Worm (Caenorhabditis elegans) whole organism, L1 larva: ENCODE data around the gene glb-9.

Experiments used
- ama-1 ChIP-seq: fragments of 150-350 bp; optimal IDR thresholded peaks from 2 replicates; lab custom pipeline; 2014
- nhr-237 ChIP-seq: fragments of 150-350 bp; optimal IDR thresholded peaks from 2 replicates; lab custom pipeline; 2014; ENCODE audit warnings: missing biosample characterization, missing genetic modification characterization
- unc-130 ChIP-seq: fragments of 150-350 bp; optimal IDR thresholded peaks from 2 replicates; lab custom pipeline; 2017; ENCODE audit warnings: missing biosample characterization, missing genetic modification characterization, inconsistent platforms

DNA sequence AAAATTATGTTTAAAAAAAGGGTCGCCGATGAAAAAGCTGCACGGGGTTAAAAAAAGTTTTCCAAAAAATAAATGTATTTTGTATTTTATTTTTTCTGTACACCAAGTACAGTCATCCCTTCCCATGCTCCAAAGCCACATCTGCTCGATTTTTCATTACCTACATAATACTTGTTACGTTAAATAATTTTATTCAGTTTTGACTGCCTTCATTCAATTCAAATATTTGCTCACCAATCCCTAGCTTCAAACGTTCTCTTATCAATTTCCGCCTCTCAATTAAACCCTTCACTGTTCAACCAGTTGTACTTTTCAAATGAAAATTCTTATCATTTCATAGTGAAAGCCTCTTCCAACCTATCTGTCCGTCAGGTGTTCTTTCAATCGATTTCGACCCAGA lies 25.0 kb downstream of the glb-9 start, which contains the start of gene R10H1.1:
- TF ChIP-seq nhr-237 (tag; lab: Kevin White, UChicago) (no peak), ama-1 (lab: Kevin White, UChicago) (no peak), unc-130 (no peak)
